Worm (Caenorhabditis elegans) whole organism, mixed stage, embryonic: Measurements from ENCODE around the gene fbxb-29.
"Not testable (repeated sequence)": the region's sequence is repeated elsewhere in the genome, so short reads cannot be mapped to it uniquely, and the experiment has no call there.

Experiments
- M03D4.4 ChIP-seq: sonication (generic microtip); optimal IDR thresholded peaks from 2 replicates; lab custom pipeline; 2017; ENCODE audit warnings: mild to moderate bottlenecking, missing genetic modification characterization, missing compliant biosample characterization
- bed-3 ChIP-seq: fragments of 200-800 bp; sonication (Bioruptor generic); optimal IDR thresholded peaks from 3 replicates; lab custom pipeline; 2018; ENCODE audit warnings: mild to moderate bottlenecking, missing genetic modification characterization, moderate library complexity, missing compliant biosample characterization
- blmp-1 ChIP-seq: fragments of 150-350 bp; optimal IDR thresholded peaks from 2 replicates; lab custom pipeline; 2014; ENCODE audit warnings: missing biosample characterization, missing genetic modification characterization
- ceh-39 ChIP-seq: fragments of 150-350 bp; optimal IDR thresholded peaks from 2 replicates; lab custom pipeline; 2014; ENCODE audit warnings: missing biosample characterization, missing genetic modification characterization
- ceh-83 ChIP-seq: fragments of 200-800 bp; sonication (Bioruptor generic); optimal IDR thresholded peaks from 2 replicates; lab custom pipeline; 2018; ENCODE audit warnings: mild to moderate bottlenecking, missing genetic modification characterization, missing compliant biosample characterization
- ces-1 ChIP-seq: fragments of 150-350 bp; optimal IDR thresholded peaks from 2 replicates; lab custom pipeline; 2014; ENCODE audit warnings: missing biosample characterization, missing genetic modification reagents, missing genetic modification characterization
- drap-1 ChIP-seq: fragments of 200-800 bp; sonication (Bioruptor generic); optimal IDR thresholded peaks from 3 replicates; lab custom pipeline; 2018; ENCODE audit warnings: mild to moderate bottlenecking, missing genetic modification characterization, missing compliant biosample characterization
- elt-1 ChIP-seq: sonication (generic microtip); optimal IDR thresholded peaks from 2 replicates; lab custom pipeline; 2017; ENCODE audit warnings: missing genetic modification characterization, mild to moderate bottlenecking, missing compliant biosample characterization, antibody characterized with exemption, moderate library complexity, borderline replicate concordance; ENCODE audit not compliant: insufficient read depth
- elt-3 ChIP-seq: fragments of 150-350 bp; optimal IDR thresholded peaks from 2 replicates; lab custom pipeline; 2014; ENCODE audit warnings: missing biosample characterization, missing genetic modification characterization
- flh-1 ChIP-seq: fragments of 200-800 bp; sonication (Bioruptor generic); optimal IDR thresholded peaks from 2 replicates; lab custom pipeline; 2018; ENCODE audit warnings: mild to moderate bottlenecking, missing genetic modification characterization, moderate library complexity, missing compliant biosample characterization
- hlh-1 ChIP-seq: fragments of 150-350 bp; optimal IDR thresholded peaks from 2 replicates; lab custom pipeline; 2014; ENCODE audit warnings: missing biosample characterization, missing genetic modification reagents, missing genetic modification characterization
- lin-13 ChIP-seq: fragments of 150-350 bp; optimal IDR thresholded peaks from 2 replicates; lab custom pipeline; 2014; ENCODE audit warnings: missing biosample characterization, missing genetic modification characterization
- lin-32 ChIP-seq: fragments of 200-800 bp; sonication (Bioruptor generic); optimal IDR thresholded peaks from 2 replicates; lab custom pipeline; 2018; ENCODE audit warnings: mild to moderate bottlenecking, missing genetic modification characterization, missing compliant biosample characterization
- lsy-2 ChIP-seq: fragments of 150-350 bp; optimal IDR thresholded peaks from 2 replicates; lab custom pipeline; 2014; ENCODE audit warnings: missing biosample characterization, missing genetic modification characterization
- mab-5 ChIP-seq: fragments of 150-350 bp; optimal IDR thresholded peaks from 2 replicates; lab custom pipeline; 2014; ENCODE audit warnings: missing biosample characterization, missing genetic modification characterization
- mep-1 ChIP-seq: fragments of 150-350 bp; optimal IDR thresholded peaks from 2 replicates; lab custom pipeline; 2017; ENCODE audit warnings: missing biosample characterization, missing genetic modification reagents, missing genetic modification characterization, inconsistent platforms
- mls-2 ChIP-seq: sonication (generic microtip); optimal IDR thresholded peaks from 2 replicates; lab custom pipeline; 2016; ENCODE audit warnings: mild to moderate bottlenecking, missing genetic modification characterization, moderate library complexity, missing compliant biosample characterization
- nhr-12 ChIP-seq: fragments of 150-350 bp; optimal IDR thresholded peaks from 2 replicates; lab custom pipeline; 2014; ENCODE audit warnings: missing biosample characterization, missing genetic modification characterization
- nhr-2 ChIP-seq: fragments of 150-350 bp; optimal IDR thresholded peaks from 2 replicates; lab custom pipeline; 2014; ENCODE audit warnings: missing biosample characterization, missing genetic modification characterization
- nhr-28 ChIP-seq: fragments of 150-350 bp; optimal IDR thresholded peaks from 2 replicates; lab custom pipeline; 2014; ENCODE audit warnings: missing biosample characterization, missing genetic modification characterization
- nhr-76 ChIP-seq: sonication (generic microtip); optimal IDR thresholded peaks from 2 replicates; lab custom pipeline; 2017; ENCODE audit warnings: missing biosample characterization, missing genetic modification characterization
- tbx-8 ChIP-seq: fragments of 200-800 bp; sonication (Bioruptor generic); optimal IDR thresholded peaks from 2 replicates; lab custom pipeline; 2018; ENCODE audit warnings: mild to moderate bottlenecking, missing genetic modification characterization, moderate library complexity, missing compliant biosample characterization
- unc-120 ChIP-seq: sonication (generic microtip); optimal IDR thresholded peaks from 2 replicates; lab custom pipeline; 2017; ENCODE audit warnings: missing genetic modification characterization, missing compliant biosample characterization; ENCODE audit not compliant: poor library complexity, severe bottlenecking
- unc-62 ChIP-seq: fragments of 150-350 bp; optimal IDR thresholded peaks from 2 replicates; lab custom pipeline; 2014; ENCODE audit warnings: missing biosample characterization, missing genetic modification reagents, missing genetic modification characterization
- zip-8 ChIP-seq: fragments of 150-350 bp; optimal IDR thresholded peaks from 2 replicates; lab custom pipeline; 2014; ENCODE audit warnings: missing biosample characterization, missing genetic modification characterization
- ztf-11 ChIP-seq: fragments of 150-350 bp; optimal IDR thresholded peaks from 2 replicates; lab custom pipeline; 2014; ENCODE audit warnings: missing biosample characterization, missing genetic modification characterization

fbxb-29 gene

ce11 chrII:996112-996511 is 3.3 kb downstream of the fbxb-29 start, which contains the start of gene F45D11.11:
Gene F45D11.11 (minus strand): TSS chrII:996212.
- TF ChIP-seq ceh-83; ces-1 (GFP tag; lab: Kevin White, UChicago); drap-1 (GFP tag; lab: Kevin White, UChicago): not testable (repeated sequence)

- not testable (repeated sequence) for TF ChIP-seq lin-13 (tag; lab: Kevin White, UChicago); ceh-83; nhr-28 (tag; lab: Kevin White, UChicago)
Observed at ce11 chrII:994231-994630, 5.2 kb downstream of the fbxb-29 start, which contains the start of gene F45D11.7. Gene F45D11.7 (plus strand): TSS chrII:994531.

ce11 chrII:991300-991699 is 8.1 kb downstream of the fbxb-29 start, which contains the start of gene fbxc-42:
Gene fbxc-42 (plus strand): TSS chrII:991600.
- no peak for TF ChIP-seq mep-1 (tag; lab: Kevin White, UChicago)
- no peak for TF ChIP-seq lin-13 (tag; lab: Kevin White, UChicago)
- TF ChIP-seq flh-1 (GFP tag; lab: Kevin White, UChicago) = no peak
- no peak for TF ChIP-seq M03D4.4 (tag; lab: Kevin White, UChicago)
- TF ChIP-seq ceh-83 = no peak
- TF ChIP-seq unc-120 (tag; lab: Kevin White, UChicago) = no peak
- TF ChIP-seq blmp-1 (tag; lab: Kevin White, UChicago) = no peak
- no peak for TF ChIP-seq bed-3 (GFP tag; lab: Kevin White, UChicago)
- TF ChIP-seq drap-1 (GFP tag; lab: Kevin White, UChicago) = no peak
- no peak for TF ChIP-seq ceh-39 (tag; lab: Kevin White, UChicago)
- TF ChIP-seq lin-32 (GFP tag; lab: Kevin White, UChicago) = no peak
- no peak for TF ChIP-seq elt-1 (tag; lab: Kevin White, UChicago)
- no peak for TF ChIP-seq unc-62
- no peak for TF ChIP-seq zip-8 (tag; lab: Kevin White, UChicago)
- no peak for TF ChIP-seq nhr-28 (tag; lab: Kevin White, UChicago)
- TF ChIP-seq lsy-2 = no peak

ce11 chrII:988437-988836 is 11.0 kb downstream of the fbxb-29 start, which contains the start of gene fbxc-39:
Gene fbxc-39 (plus strand): TSS chrII:988737.
- no peak for TF ChIP-seq blmp-1 (tag; lab: Kevin White, UChicago)
- peak; percentile 22 for TF ChIP-seq hlh-1 (tag; lab: Kevin White, UChicago)

ce11 chrII:985703-986102 is 13.7 kb downstream of the fbxb-29 start, which contains the start of gene fbxc-40:
Gene fbxc-40 (plus strand): TSS chrII:986003.
- TF ChIP-seq blmp-1, mls-2, ztf-11 (tag; lab: Kevin White, UChicago): not testable (repeated sequence)

ce11 chrII:982842-983241 is 16.6 kb downstream of the fbxb-29 start, which contains the start of gene srh-274:
Gene srh-274 (plus strand): TSS chrII:983142.
- TF ChIP-seq nhr-2 (tag; lab: Kevin White, UChicago) = no peak
- TF ChIP-seq hlh-1 (tag; lab: Kevin White, UChicago) = no peak
- no peak for TF ChIP-seq elt-3
- no peak for TF ChIP-seq mab-5
- no peak for TF ChIP-seq nhr-12 (tag; lab: Kevin White, UChicago)
- TF ChIP-seq ces-1 (GFP tag; lab: Kevin White, UChicago) = no peak

- TF ChIP-seq ceh-39 (tag; lab: Kevin White, UChicago) = no peak
- no peak for TF ChIP-seq nhr-28 (tag; lab: Kevin White, UChicago)
- TF ChIP-seq nhr-76 = no peak
- no peak for TF ChIP-seq drap-1 (GFP tag; lab: Kevin White, UChicago)
- TF ChIP-seq nhr-2 (tag; lab: Kevin White, UChicago) = no peak
- TF ChIP-seq tbx-8 (GFP tag; lab: Kevin White, UChicago) = no peak
- TF ChIP-seq lsy-2 = no peak
- no peak for TF ChIP-seq ces-1 (GFP tag; lab: Kevin White, UChicago)
- no peak for TF ChIP-seq ceh-83
- no peak for TF ChIP-seq lin-13 (tag; lab: Kevin White, UChicago)
- TF ChIP-seq, all 35 proteins: peak for 0
Observed at ce11 chrII:979135-979534, 20.3 kb downstream of the fbxb-29 start, which contains the start of the genes fbxc-17 and fbxc-15. Gene fbxc-17 (minus strand): TSS chrII:979235. Gene fbxc-15 (plus strand): TSS chrII:979423.
